Fruit fly (Drosophila melanogaster): ENCODE results near the gene CG12081.

Gene CG12081

dm6 chrX:8574672-8575350 is 13.8 kb upstream of the CG12081 start (continued):
- no peak for TF ChIP-seq Ets21C (GFP tag; optimal IDR thresholded peaks at IDR 0.05)
- peak; percentile 63 for TF ChIP-seq pdm3 (GFP tag; optimal IDR thresholded peaks at IDR 0.05)
- peak; percentile 61; the same call in 2 of the 3 replicates for TF ChIP-seq CG6163 (GFP tag; IDR thresholded peaks at IDR 0.05)
- TF ChIP-seq esn (GFP tag; optimal IDR thresholded peaks at IDR 0.05) = peak; percentile 75
- TF ChIP-seq CG7368 (GFP tag; optimal IDR thresholded peaks at IDR 0.05) = peak; percentile 57
- peak; percentile 67 for TF ChIP-seq CG3919 (GFP tag; optimal IDR thresholded peaks at IDR 0.05)
- no peak for TF ChIP-seq Lpt (GFP tag; optimal IDR thresholded peaks at IDR 0.05)
- TF ChIP-seq net (GFP tag; optimal IDR thresholded peaks at IDR 0.05) = peak; percentile 41
- no peak for TF ChIP-seq CG6276 (GFP tag; optimal IDR thresholded peaks at IDR 0.05)
- TF ChIP-seq Sox15 (GFP tag; optimal IDR thresholded peaks at IDR 0.05) = peak; percentile 31
- peak; percentile 35 for TF ChIP-seq dsx (GFP tag; optimal IDR thresholded peaks at IDR 0.05; ENCODE audit: poor library complexity, severe bottlenecking)
- peak; percentile 49 for TF ChIP-seq CG32006 (GFP tag; optimal IDR thresholded peaks at IDR 0.05)
- TF ChIP-seq Hr39 (GFP tag; optimal IDR thresholded peaks at IDR 0.05) = peak; percentile 61
- no peak for TF ChIP-seq Blimp-1 (GFP tag; optimal IDR thresholded peaks at IDR 0.05)

DNA sequence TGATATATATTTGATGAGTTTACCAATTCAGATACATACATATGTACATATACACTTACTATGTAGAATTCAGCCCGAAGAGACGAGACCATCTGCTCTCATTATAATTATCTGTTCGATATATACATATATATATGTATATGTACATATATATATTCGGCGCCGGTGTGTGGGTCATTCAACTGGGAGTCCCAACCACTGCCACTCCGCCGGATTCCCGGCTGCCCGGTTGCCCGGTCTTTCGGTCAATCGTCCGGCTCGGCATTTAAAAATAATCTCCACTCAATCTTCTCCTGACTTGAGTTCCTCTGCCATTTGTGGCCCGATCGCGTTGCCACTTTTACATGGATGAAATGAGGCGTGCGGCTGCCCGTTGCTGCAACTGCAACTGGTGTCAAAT is 11.9 kb upstream of the CG12081 start:
- TF ChIP-seq Sox102F (GFP tag; optimal IDR thresholded peaks at IDR 0.05) = no peak
- TF ChIP-seq Ets96B (tag; optimal IDR thresholded peaks at IDR 0.05) = no peak
- TF ChIP-seq Blimp-1 (GFP tag; optimal IDR thresholded peaks at IDR 0.05) = no peak
- TF ChIP-seq CG10669 (GFP tag; optimal IDR thresholded peaks at IDR 0.05) = no peak
- no peak for TF ChIP-seq acj6 (GFP tag; optimal IDR thresholded peaks at IDR 0.05)
- no peak for TF ChIP-seq fd59A (GFP tag; optimal IDR thresholded peaks at IDR 0.05)
- TF ChIP-seq CG6854 (GFP tag; optimal IDR thresholded peaks at IDR 0.05) = no peak
- no peak for TF ChIP-seq CG8319 (GFP tag; optimal IDR thresholded peaks at IDR 0.05)
- TF ChIP-seq pdm3 (GFP tag; optimal IDR thresholded peaks at IDR 0.05) = no peak
- TF ChIP-seq Hr39 (GFP tag; optimal IDR thresholded peaks at IDR 0.05) = no peak
- no peak for TF ChIP-seq CG1621 (tag; optimal IDR thresholded peaks at IDR 0.05)
- no peak for TF ChIP-seq eg (GFP tag; IDR thresholded peaks at IDR 0.05)
- TF ChIP-seq CG6792 (GFP tag; optimal IDR thresholded peaks at IDR 0.05) = no peak
- TF ChIP-seq esn (GFP tag; optimal IDR thresholded peaks at IDR 0.05) = no peak
- TF ChIP-seq fd85E (GFP tag; optimal IDR thresholded peaks at IDR 0.05) = no peak
- no peak for TF ChIP-seq CG11902 (GFP tag; optimal IDR thresholded peaks at IDR 0.05)
- no peak for TF ChIP-seq spab (GFP tag; optimal IDR thresholded peaks at IDR 0.05)

dm6 chrX:8579097-8579496 is 9.5 kb upstream of the CG12081 start:
- TF ChIP-seq CG9139 (GFP tag; optimal IDR thresholded peaks at IDR 0.05) = no peak
- no peak for TF ChIP-seq spab (GFP tag; optimal IDR thresholded peaks at IDR 0.05)
- no peak for TF ChIP-seq dsx (GFP tag; optimal IDR thresholded peaks at IDR 0.05; ENCODE audit: poor library complexity, severe bottlenecking)
- TF ChIP-seq ss (GFP tag; optimal IDR thresholded peaks at IDR 0.05) = no peak
- no peak for TF ChIP-seq CG6276 (GFP tag; optimal IDR thresholded peaks at IDR 0.05)
- TF ChIP-seq dac (GFP tag; optimal IDR thresholded peaks at IDR 0.05) = no peak
- TF ChIP-seq lz (GFP tag; optimal IDR thresholded peaks at IDR 0.05) = no peak
- no peak for TF ChIP-seq OdsH (GFP tag; optimal IDR thresholded peaks at IDR 0.05)
- TF ChIP-seq salr (GFP tag; optimal IDR thresholded peaks at IDR 0.05) = no peak
- no peak for TF ChIP-seq CG10669 (GFP tag; optimal IDR thresholded peaks at IDR 0.05)
- no peak for TF ChIP-seq Sox14 (GFP tag; optimal IDR thresholded peaks at IDR 0.05)
- TF ChIP-seq Eip93F (GFP tag; optimal IDR thresholded peaks at IDR 0.05) = no peak

DNA sequence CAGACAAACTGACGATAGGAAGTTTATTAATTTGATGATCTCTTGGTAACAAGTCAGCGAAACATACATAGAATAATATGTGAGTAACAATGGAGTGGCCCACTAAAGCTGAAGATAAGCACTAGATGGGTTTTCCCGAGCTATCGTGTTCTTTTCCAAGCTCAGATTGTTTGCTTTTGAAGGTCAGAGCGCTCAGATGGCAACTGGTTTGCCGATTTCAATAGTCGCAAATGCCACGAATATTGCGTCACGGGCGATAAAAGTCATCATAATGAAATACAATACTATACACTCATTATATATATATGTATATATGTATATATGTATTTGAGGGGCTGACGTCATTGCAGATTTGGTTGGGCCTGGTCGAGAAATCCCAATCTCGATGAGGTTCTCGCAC is 8.7 kb upstream of the CG12081 start:
- TF ChIP-seq ss (GFP tag; optimal IDR thresholded peaks at IDR 0.05) (no peak), salr (GFP tag; optimal IDR thresholded peaks at IDR 0.05) (no peak), Eip75B (GFP tag; optimal IDR thresholded peaks at IDR 0.05) (no peak), Eip78C (GFP tag) (no peak), Blimp-1 (GFP tag; optimal IDR thresholded peaks at IDR 0.05) (no peak), Gug (GFP tag; IDR thresholded peaks at IDR 0.05) (no peak), CG11902 (GFP tag; optimal IDR thresholded peaks at IDR 0.05) (no peak), lz (GFP tag; optimal IDR thresholded peaks at IDR 0.05) (no peak), CG10669 (GFP tag; optimal IDR thresholded peaks at IDR 0.05) (no peak), spab (GFP tag; optimal IDR thresholded peaks at IDR 0.05) (no peak), CG6854 (GFP tag; optimal IDR thresholded peaks at IDR 0.05) (no peak), CG31627 (GFP tag; optimal IDR thresholded peaks at IDR 0.05) (no peak), Ets96B (tag; optimal IDR thresholded peaks at IDR 0.05) (no peak), CG7368 (GFP tag; optimal IDR thresholded peaks at IDR 0.05) (no peak), CG8632 (GFP tag; optimal IDR thresholded peaks at IDR 0.05) (no peak)

All from whole organism, prepupa.